Worm (Caenorhabditis elegans): ENCODE measurements around the gene H08J19.1.

DNA sequence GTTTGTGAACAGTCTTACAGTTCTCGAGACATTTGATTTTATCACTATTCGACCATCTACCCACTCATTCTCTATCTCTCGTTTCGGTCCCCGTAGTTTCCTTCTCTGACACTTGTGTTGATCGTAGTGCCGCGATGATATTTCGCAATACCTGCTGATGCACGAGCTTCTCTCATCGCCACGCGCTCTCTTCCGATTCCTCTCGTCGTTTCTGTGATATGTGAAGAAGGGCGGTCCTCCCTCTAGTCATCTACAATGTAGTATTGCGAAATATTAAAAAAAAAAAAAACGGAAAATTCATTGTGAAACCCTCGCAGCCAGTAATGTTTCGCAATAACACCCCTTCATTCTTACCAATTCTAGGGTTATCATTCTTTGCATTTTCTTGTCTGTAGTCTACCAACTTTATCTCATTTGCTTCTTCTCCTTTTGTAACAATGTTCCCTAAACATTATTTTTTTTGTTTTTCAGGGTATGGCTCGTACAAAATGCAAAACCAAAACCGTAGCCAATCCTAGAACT lies 35.2 kb upstream of the H08J19.1 start, which contains the start of gene nipi-3:
- TF ChIP-seq aly-1 (tag; optimal IDR thresholded peaks at IDR 0.05) (no peak), pes-1 (GFP tag; IDR thresholded peaks at IDR 0.05) (no peak), flt-1 (GFP tag; IDR thresholded peaks at IDR 0.05) (no peak), ceh-13 (GFP tag; optimal IDR thresholded peaks at IDR 0.05) (no peak), hnd-1 (tag; optimal IDR thresholded peaks at IDR 0.05) (no peak), ama-1 (optimal IDR thresholded peaks at IDR 0.05) (no peak), ceh-36 (tag; optimal IDR thresholded peaks at IDR 0.05) (no peak), sea-1 (GFP tag; conservative IDR thresholded peaks at IDR 0.05) (no peak)
